Fruit fly (Drosophila melanogaster): ENCODE data around the gene CG42322.

DNA sequence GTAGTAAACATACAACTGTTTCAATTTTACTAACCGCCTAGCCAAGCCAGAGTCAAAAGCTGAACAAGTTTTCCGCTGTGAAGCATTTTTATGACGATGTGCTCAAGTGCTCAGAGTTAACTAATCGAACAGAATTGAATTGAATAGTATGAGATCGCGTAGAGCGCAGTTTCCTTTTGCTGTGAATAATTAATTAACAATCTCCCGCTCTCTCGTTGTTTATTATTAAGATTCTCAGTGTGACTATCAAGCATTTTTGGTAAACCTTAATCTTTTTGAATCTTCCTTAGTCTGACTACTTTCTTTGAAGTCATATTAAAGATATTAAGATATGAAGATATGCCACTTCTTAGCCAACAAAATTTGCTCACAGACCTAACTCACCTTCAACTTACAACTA is 5.3 kb downstream of the CG42322 start, which contains the start of gene CG31200:
- TF ChIP-seq CTCF (optimal IDR thresholded peaks at IDR 0.05) (no peak), CG8478 (optimal IDR thresholded peaks at IDR 0.05) (no peak)

All from S2 (cell line).